Worm (Caenorhabditis elegans): ENCODE results near the gene math-6.

math-6 gene

DNA sequence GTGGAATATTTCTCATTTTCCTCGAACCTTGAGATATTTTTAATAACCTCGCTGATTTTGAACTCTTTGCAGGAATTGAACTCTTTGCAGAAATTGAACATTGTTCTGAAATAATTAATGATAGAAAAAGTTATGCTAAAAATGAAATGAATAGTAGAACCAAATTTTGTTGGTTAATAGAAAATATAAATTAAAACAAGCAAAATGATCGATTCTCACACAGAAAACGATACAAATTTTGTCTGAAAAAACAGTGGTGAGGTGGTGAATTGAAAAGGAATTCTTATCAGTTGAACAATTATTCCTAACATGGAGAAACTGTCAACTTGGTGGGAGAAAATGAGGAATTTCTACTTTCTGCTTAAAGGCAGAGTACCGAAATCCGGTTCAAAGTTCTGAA is at the start of gene math-6:
Gene math-6, minus strand, starts transcription at position 101 of the 400 bp plus-strand sequence.
- TF ChIP-seq eyg-1 (tag; optimal IDR thresholded peaks at IDR 0.05), result no peak
- TF ChIP-seq ceh-30 (tag; optimal IDR thresholded peaks at IDR 0.05), result no peak

DNA sequence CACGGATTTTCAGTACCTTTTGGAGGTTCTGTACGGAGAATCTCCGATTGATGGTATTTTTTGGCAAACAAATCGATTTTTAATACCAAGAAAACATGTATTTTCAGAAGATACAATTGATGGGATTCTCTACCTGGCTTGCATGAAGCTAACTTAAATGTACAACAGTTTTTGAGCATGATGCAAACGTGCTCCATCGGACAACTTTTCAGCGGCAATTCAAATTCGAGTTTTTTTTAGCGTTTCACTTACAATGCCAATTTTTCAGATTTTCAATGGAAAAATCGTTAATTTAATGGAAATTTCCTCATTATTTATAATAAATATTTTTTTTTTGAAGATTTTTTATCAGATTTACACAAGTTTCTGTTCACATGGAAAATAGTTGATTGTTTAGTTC is 44.0 kb upstream of the math-6 start:
- no peak for TF ChIP-seq unc-55 (GFP tag; optimal IDR thresholded peaks at IDR 0.05)
- TF ChIP-seq tbx-2 (tag; optimal IDR thresholded peaks at IDR 0.05), result no peak
- TF ChIP-seq npax-4 (tag; optimal IDR thresholded peaks at IDR 0.05), result no peak
- no peak for TF ChIP-seq nfya-1 (tag; optimal IDR thresholded peaks at IDR 0.05)
- no peak for TF ChIP-seq ceh-6 (GFP tag; optimal IDR thresholded peaks at IDR 0.05)
- no peak for TF ChIP-seq che-1 (tag; optimal IDR thresholded peaks at IDR 0.05)
- TF ChIP-seq fax-1 (tag; optimal IDR thresholded peaks at IDR 0.05), result no peak
- TF ChIP-seq F13H6.1 (tag; optimal IDR thresholded peaks at IDR 0.05), result no peak
- no peak for TF ChIP-seq pha-4 (tag; optimal IDR thresholded peaks at IDR 0.05)
- TF ChIP-seq unc-3 (GFP tag; conservative IDR thresholded peaks at IDR 0.05), result no peak
- TF ChIP-seq unc-3 (tag; optimal IDR thresholded peaks at IDR 0.05), result no peak
- no peak for TF ChIP-seq ceh-22 (tag; optimal IDR thresholded peaks at IDR 0.05)
- TF ChIP-seq zip-5 (tag; optimal IDR thresholded peaks at IDR 0.05), result no peak
- TF ChIP-seq K02D7.2 (tag; optimal IDR thresholded peaks at IDR 0.05), result no peak
- no peak for TF ChIP-seq ceh-24 (tag; optimal IDR thresholded peaks at IDR 0.05)
- no peak for TF ChIP-seq hlh-13 (GFP tag; optimal IDR thresholded peaks at IDR 0.05)
- TF ChIP-seq ama-1 (optimal IDR thresholded peaks at IDR 0.05), result no peak
- TF ChIP-seq rnt-1 (tag; optimal IDR thresholded peaks at IDR 0.05), result no peak
- TF ChIP-seq ceh-18 (tag; optimal IDR thresholded peaks at IDR 0.05), result no peak

- TF ChIP-seq lin-11 (tag; optimal IDR thresholded peaks at IDR 0.05) (no peak), nhr-11 (tag; optimal IDR thresholded peaks at IDR 0.05) (no peak), ceh-24 (tag; optimal IDR thresholded peaks at IDR 0.05) (no peak), fax-1 (tag; optimal IDR thresholded peaks at IDR 0.05) (no peak), npax-4 (tag; optimal IDR thresholded peaks at IDR 0.05) (no peak), unc-42 (tag; optimal IDR thresholded peaks at IDR 0.05) (no peak), ztf-16 (tag; optimal IDR thresholded peaks at IDR 0.05) (no peak), unc-3 (GFP tag; conservative IDR thresholded peaks at IDR 0.05) (no peak), unc-3 (tag; optimal IDR thresholded peaks at IDR 0.05) (no peak), fkh-6 (tag; optimal IDR thresholded peaks at IDR 0.05) (no peak), ceh-48 (tag; optimal IDR thresholded peaks at IDR 0.05) (no peak), nhr-232 (tag; optimal IDR thresholded peaks at IDR 0.05) (no peak), tbx-2 (tag; optimal IDR thresholded peaks at IDR 0.05) (no peak), pag-3 (tag; optimal IDR thresholded peaks at IDR 0.05; ENCODE audit: borderline replicate concordance) (no peak), ceh-19 (GFP tag; optimal IDR thresholded peaks at IDR 0.05) (no peak), ceh-9 (tag; optimal IDR thresholded peaks at IDR 0.05) (no peak), ceh-34 (tag; optimal IDR thresholded peaks at IDR 0.05) (no peak), hlh-13 (GFP tag; optimal IDR thresholded peaks at IDR 0.05) (no peak), gmeb-2 (tag; optimal IDR thresholded peaks at IDR 0.05) (no peak)
These were observed 41.6 kb upstream of the math-6 start, which contains the start of gene F52C6.2 for ce11 chrII:1926162-1926561. F52C6.2 (plus strand) TSS chrII:1926462.

- no peak for TF ChIP-seq pax-1 (tag; optimal IDR thresholded peaks at IDR 0.05)
- TF ChIP-seq pqm-1 (tag; optimal IDR thresholded peaks at IDR 0.05), result no peak
- TF ChIP-seq elt-4 (tag; optimal IDR thresholded peaks at IDR 0.05), result no peak
- TF ChIP-seq ztf-16 (tag; optimal IDR thresholded peaks at IDR 0.05), result no peak
- no peak for TF ChIP-seq hlh-13 (GFP tag; optimal IDR thresholded peaks at IDR 0.05)
- no peak for TF ChIP-seq ceh-31 (tag; optimal IDR thresholded peaks at IDR 0.05)
- TF ChIP-seq ahr-1 (tag; optimal IDR thresholded peaks at IDR 0.05), result no peak
- no peak for TF ChIP-seq unc-3 (GFP tag; conservative IDR thresholded peaks at IDR 0.05)
- no peak for TF ChIP-seq unc-3 (tag; optimal IDR thresholded peaks at IDR 0.05)
- TF ChIP-seq hlh-6 (tag; optimal IDR thresholded peaks at IDR 0.05), result no peak
- TF ChIP-seq tbx-7 (tag; optimal IDR thresholded peaks at IDR 0.05), result no peak
- TF ChIP-seq ceh-34 (tag; optimal IDR thresholded peaks at IDR 0.05), result no peak
- TF ChIP-seq F13H6.1 (tag; optimal IDR thresholded peaks at IDR 0.05), result no peak
- no peak for TF ChIP-seq ceh-6 (GFP tag; optimal IDR thresholded peaks at IDR 0.05)
- no peak for TF ChIP-seq C08G9.2 (tag; optimal IDR thresholded peaks at IDR 0.05)
These were observed 39.9 kb upstream of the math-6 start, which contains the start of gene F52C6.3 for ce11 chrII:1924459-1924858. F52C6.3 (plus strand) TSS chrII:1924759.
